Worm (Caenorhabditis elegans): ENCODE data around the gene K01G12.22.

DNA sequence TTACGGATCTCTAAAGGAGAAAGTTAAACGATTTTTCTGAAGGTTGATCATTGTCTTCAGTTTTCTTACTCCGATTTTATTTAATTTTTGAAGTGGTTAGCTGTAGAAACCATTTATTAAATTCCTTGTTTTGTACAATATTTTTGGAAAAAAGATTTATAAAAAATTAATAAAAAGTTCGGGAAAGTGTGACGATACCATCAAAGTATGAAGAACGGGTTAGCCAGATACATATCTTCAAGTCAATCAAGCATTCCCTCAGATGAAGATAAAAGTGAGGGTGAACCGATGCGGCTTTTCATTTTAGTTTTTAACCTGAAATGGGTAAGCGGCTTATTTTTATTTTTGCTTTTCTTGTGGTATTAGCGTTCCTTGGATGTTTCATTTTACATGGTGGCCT lies 26.5 kb upstream of the K01G12.22 start, which contains the start of gene R05A10.6:
- TF ChIP-seq pha-4 (tag; optimal IDR thresholded peaks at IDR 0.05) (no peak), ztf-11 (tag; optimal IDR thresholded peaks at IDR 0.05) (no peak), unc-39 (tag; optimal IDR thresholded peaks at IDR 0.05) (no peak), M03D4.4 (tag; optimal IDR thresholded peaks at IDR 0.05) (no peak), zip-8 (tag; optimal IDR thresholded peaks at IDR 0.05) (no peak), snpc-4 (tag; optimal IDR thresholded peaks at IDR 0.05) (no peak), ceh-39 (tag; optimal IDR thresholded peaks at IDR 0.05) (no peak), blmp-1 (tag; optimal IDR thresholded peaks at IDR 0.05) (no peak), unc-62 (GFP tag; optimal IDR thresholded peaks at IDR 0.05) (no peak), lin-13 (tag; optimal IDR thresholded peaks at IDR 0.05) (no peak), nhr-2 (tag; optimal IDR thresholded peaks at IDR 0.05) (no peak), nhr-237 (tag; optimal IDR thresholded peaks at IDR 0.05) (no peak), elt-1 (tag; optimal IDR thresholded peaks at IDR 0.05; ENCODE audit: borderline replicate concordance, insufficient read depth) (peak; percentile 51), nhr-28 (tag; optimal IDR thresholded peaks at IDR 0.05) (no peak)
